Fruit fly (Drosophila melanogaster) whole organism, wandering third instar larva: Measurements from ENCODE around the gene RPA2.

Source experiments
- Abd-B ChIP-seq: fragments of >200 bp; optimal IDR thresholded peaks from 2 replicates; lab custom pipeline; 2017; ENCODE audit warnings: missing biosample characterization, missing genetic modification characterization
- CG32264 ChIP-seq: fragments of 200-800 bp; sonication (Bioruptor generic); optimal IDR thresholded peaks from 2 replicates; lab custom pipeline; 2016; ENCODE audit warnings: missing biosample characterization, missing genetic modification characterization
- CG9705 ChIP-seq: fragments of 200-800 bp; sonication (Bioruptor generic); optimal IDR thresholded peaks from 2 replicates; lab custom pipeline; 2018; ENCODE audit warnings: missing biosample characterization, mild to moderate bottlenecking, missing genetic modification characterization
- CrebA ChIP-seq: fragments of 200-800 bp; sonication (Bioruptor generic); optimal IDR thresholded peaks from 2 replicates; lab custom pipeline; 2016; ENCODE audit warnings: missing biosample characterization, mild to moderate bottlenecking, missing genetic modification characterization, borderline replicate concordance
- Dfd ChIP-seq: fragments of >200 bp; optimal IDR thresholded peaks from 2 replicates; lab custom pipeline; 2017; ENCODE audit warnings: missing biosample characterization, missing genetic modification characterization
- Dif ChIP-seq: fragments of 200-275, 200-300 bp; sonication (Bioruptor generic); optimal IDR thresholded peaks from 2 replicates; lab custom pipeline; 2018; ENCODE audit warnings: missing biosample characterization, missing genetic modification characterization; ENCODE audit not compliant: partially characterized antibody
- GATAd ChIP-seq: sonication (Bioruptor generic); optimal IDR thresholded peaks from 2 replicates; lab custom pipeline; 2016; ENCODE audit warnings: missing biosample characterization, missing genetic modification characterization
- HLH106 ChIP-seq: fragments of 200-800 bp; optimal IDR thresholded peaks from 3 replicates; lab custom pipeline; 2019; ENCODE audit warnings: missing biosample characterization, mild to moderate bottlenecking, missing genetic modification characterization, moderate library complexity
- Hnf4 ChIP-seq: fragments of 200-800 bp; sonication (Bioruptor generic); optimal IDR thresholded peaks from 2 replicates; lab custom pipeline; 2016; ENCODE audit warnings: missing biosample characterization, mild to moderate bottlenecking, missing genetic modification characterization
- Hr78 ChIP-seq: fragments of >200 bp; optimal IDR thresholded peaks from 2 replicates; lab custom pipeline; 2017; ENCODE audit warnings: missing biosample characterization, missing genetic modification characterization
- Hr83 ChIP-seq: fragments of 200-300 bp; sonication (Bioruptor generic); optimal IDR thresholded peaks from 2 replicates; lab custom pipeline; 2016; ENCODE audit warnings: missing biosample characterization, mild to moderate bottlenecking, missing genetic modification characterization, moderate library complexity; ENCODE audit not compliant: poor library complexity, severe bottlenecking
- Jra ChIP-seq: sonication (Bioruptor generic); optimal IDR thresholded peaks from 2 replicates; lab custom pipeline; 2016; ENCODE audit warnings: missing biosample characterization, missing genetic modification characterization
- Mio ChIP-seq: sonication (Bioruptor generic); optimal IDR thresholded peaks from 2 replicates; lab custom pipeline; 2016; ENCODE audit warnings: missing biosample characterization, missing genetic modification characterization
- Myc ChIP-seq: fragments of >200 bp; optimal IDR thresholded peaks from 2 replicates; lab custom pipeline; 2017
- N ChIP-seq: fragments of >200 bp; optimal IDR thresholded peaks from 2 replicates; lab custom pipeline; 2018; ENCODE audit warnings: missing biosample characterization, missing external identifiers, missing genetic modification characterization
- OdsH ChIP-seq: fragments of 200-800 bp; sonication (Bioruptor generic); optimal IDR thresholded peaks from 2 replicates; lab custom pipeline; 2016; ENCODE audit warnings: missing biosample characterization, mild to moderate bottlenecking, missing genetic modification characterization
- Rel ChIP-seq, 2 experiments: fragments of 200-800 bp; sonication (Bioruptor generic) in 1 of 2; optimal IDR thresholded peaks; 2 replicates in 1 of 2; 3 replicates in 1 of 2; lab custom pipeline; 2016 to 2019; ENCODE audit warnings: mild to moderate bottlenecking in 2 of 2, missing biosample characterization in 2 of 2, missing genetic modification characterization in 2 of 2, moderate library complexity in 1 of 2
- Sp1 ChIP-seq: fragments of 200-800 bp; sonication (Bioruptor generic); optimal IDR thresholded peaks from 3 replicates; lab custom pipeline; 2019; ENCODE audit warnings: missing biosample characterization, mild to moderate bottlenecking, missing genetic modification characterization, moderate library complexity
- Vsx2 ChIP-seq: fragments of 200-300, 225-300 bp; sonication (Bioruptor generic); optimal IDR thresholded peaks from 2 replicates; lab custom pipeline; 2018; ENCODE audit warnings: missing biosample characterization, missing genetic modification characterization; ENCODE audit not compliant: partially characterized antibody
- br ChIP-seq: fragments of 200-800 bp; sonication (Bioruptor generic); optimal IDR thresholded peaks from 2 replicates; lab custom pipeline; 2016; ENCODE audit warnings: missing biosample characterization, missing genetic modification characterization
- brk ChIP-seq: fragments of 200-800 bp; sonication (Bioruptor generic); optimal IDR thresholded peaks from 2 replicates; lab custom pipeline; 2016; ENCODE audit warnings: missing biosample characterization, mild to moderate bottlenecking, missing genetic modification characterization
- dl ChIP-seq, 2 experiments: fragments of 175-275, 200-275 bp in 1 of 2; fragments of 200-275 bp in 1 of 2; sonication (Bioruptor generic); optimal IDR thresholded peaks; lab custom pipeline; 2018; ENCODE audit warnings: mild to moderate bottlenecking in 2 of 2, missing biosample characterization in 2 of 2, missing genetic modification characterization in 2 of 2, moderate library complexity in 2 of 2; ENCODE audit not compliant: partially characterized antibody in 2 of 2, insufficient read depth in 1 of 2
- dmrt93B ChIP-seq: fragments of 200-800 bp; sonication (Bioruptor generic); optimal IDR thresholded peaks from 2 replicates; lab custom pipeline; 2018; ENCODE audit warnings: missing biosample characterization, mild to moderate bottlenecking, missing genetic modification characterization
- dsf ChIP-seq: sonication (Bioruptor generic); optimal IDR thresholded peaks from 2 replicates; lab custom pipeline; 2016; ENCODE audit warnings: missing biosample characterization, missing genetic modification characterization, borderline replicate concordance
- ey ChIP-seq: fragments of 200-800 bp; sonication (Bioruptor generic); optimal IDR thresholded peaks from 2 replicates; lab custom pipeline; 2016; ENCODE audit warnings: missing biosample characterization, missing genetic modification characterization
- foxo ChIP-seq, 2 experiments: fragments of 200-800 bp; sonication (Bioruptor generic); optimal IDR thresholded peaks; 2 replicates in 1 of 2; 3 replicates in 1 of 2; lab custom pipeline; 2016 to 2017; ENCODE audit warnings: missing biosample characterization in 2 of 2, missing genetic modification characterization in 2 of 2
- fru ChIP-seq: fragments of 200-800 bp; sonication (Bioruptor generic); optimal IDR thresholded peaks from 3 replicates; lab custom pipeline; 2016; ENCODE audit warnings: missing biosample characterization, mild to moderate bottlenecking, missing genetic modification characterization
- h ChIP-seq: fragments of 200-800 bp; sonication (Bioruptor generic); optimal IDR thresholded peaks from 3 replicates; lab custom pipeline; 2016; ENCODE audit warnings: missing biosample characterization, mild to moderate bottlenecking, missing genetic modification characterization
- jim ChIP-seq: fragments of 175-275, 200-325 bp; sonication (Bioruptor generic); optimal IDR thresholded peaks from 2 replicates; lab custom pipeline; 2016; ENCODE audit warnings: missing biosample characterization, mild to moderate bottlenecking, missing genetic modification characterization
- lola ChIP-seq: fragments of >200 bp; optimal IDR thresholded peaks from 2 replicates; lab custom pipeline; 2017; ENCODE audit warnings: missing biosample characterization, missing genetic modification characterization
- pan ChIP-seq: fragments of >200 bp; optimal IDR thresholded peaks from 2 replicates; lab custom pipeline; 2017
- psq ChIP-seq: fragments of 200-800 bp; sonication (Bioruptor generic); optimal IDR thresholded peaks from 3 replicates; lab custom pipeline; 2017; ENCODE audit warnings: missing biosample characterization, mild to moderate bottlenecking, missing genetic modification characterization, moderate library complexity
- rgr ChIP-seq: fragments of 200-800 bp; sonication (Bioruptor generic); optimal IDR thresholded peaks from 3 replicates; lab custom pipeline; 2016; ENCODE audit warnings: missing biosample characterization, mild to moderate bottlenecking, missing genetic modification characterization
- sage ChIP-seq: fragments of 200-800 bp; sonication (Bioruptor generic); optimal IDR thresholded peaks from 2 replicates; lab custom pipeline; 2016; ENCODE audit warnings: missing biosample characterization, mild to moderate bottlenecking, missing genetic modification characterization
- sv ChIP-seq: fragments of 200-800 bp; sonication (Bioruptor generic); optimal IDR thresholded peaks from 3 replicates; lab custom pipeline; 2016; ENCODE audit warnings: missing biosample characterization, missing genetic modification characterization
- tai ChIP-seq: sonication (Bioruptor generic); optimal IDR thresholded peaks from 2 replicates; lab custom pipeline; 2016; ENCODE audit warnings: missing biosample characterization, missing genetic modification characterization
- usp ChIP-seq: fragments of >200 bp; optimal IDR thresholded peaks from 2 replicates; lab custom pipeline; 2017; ENCODE audit warnings: missing biosample characterization, missing genetic modification characterization
- woc ChIP-seq: sonication (Bioruptor generic); optimal IDR thresholded peaks from 2 replicates; lab custom pipeline; 2016; ENCODE audit warnings: missing biosample characterization, mild to moderate bottlenecking, missing genetic modification characterization

RPA2 gene

dm6 chr2L:20956836-20957235 is 30.9 kb upstream of the RPA2 start:
- TF ChIP-seq Hr83 (GFP tag; lab: Kevin White, UChicago) (no peak), Dfd (GFP tag; lab: Kevin White, UChicago) (no peak), Myc (lab: Kevin White, UChicago) (no peak), GATAd (no peak), ey (GFP tag; lab: Kevin White, UChicago) (no peak), h (GFP tag; lab: Kevin White, UChicago) (peak; percentile 49), N (GFP tag; lab: Kevin White, UChicago) (no peak), sv (GFP tag; lab: Kevin White, UChicago) (no peak), Jra (GFP tag; lab: Kevin White, UChicago) (no peak), dmrt93B (no peak), foxo (GFP tag; optimal IDR thresholded peaks at IDR 0.05; lab: Kevin White, UChicago) (peak in 1 of 2 experiments; percentile 57), br (no peak), Vsx2 (GFP tag; lab: Kevin White, UChicago) (no peak), OdsH (GFP tag; lab: Kevin White, UChicago) (peak; percentile 18), dl (GFP tag; optimal IDR thresholded peaks at IDR 0.05; lab: Kevin White, UChicago; ENCODE audit: insufficient read depth in 1 of 2, partially characterized antibody in 2 of 2) (no peak), CG32264 (GFP tag; lab: Kevin White, UChicago) (no peak), brk (no peak), Abd-B (GFP tag; lab: Kevin White, UChicago) (no peak), rgr (GFP tag; lab: Kevin White, UChicago) (peak; percentile 5), usp (no peak), Sp1 (GFP tag; lab: Kevin White, UChicago) (peak; percentile 67), Hr78 (GFP tag; lab: Kevin White, UChicago) (no peak), HLH106 (tag; lab: Kevin White, UChicago) (peak; percentile 72), CrebA (GFP tag; lab: Kevin White, UChicago) (no peak), CG9705 (GFP tag; lab: Kevin White, UChicago) (no peak), tai (GFP tag; lab: Kevin White, UChicago) (no peak), dsf (GFP tag; lab: Kevin White, UChicago) (no peak), jim (GFP tag; lab: Kevin White, UChicago) (no peak), Dif (no peak), lola (GFP tag; lab: Kevin White, UChicago) (no peak), fru (GFP tag; lab: Kevin White, UChicago) (peak; percentile 53), pan (lab: Kevin White, UChicago) (no peak), sage (no peak), woc (GFP tag; lab: Kevin White, UChicago) (no peak), Hnf4 (GFP tag; lab: Kevin White, UChicago) (no peak), Rel (GFP tag; optimal IDR thresholded peaks at IDR 0.05; lab: Kevin White, UChicago) (no peak), Rel (tag; optimal IDR thresholded peaks at IDR 0.05; lab: Kevin White, UChicago) (no peak), Mio (GFP tag; lab: Kevin White, UChicago) (no peak), psq (peak; percentile 41)
- TF ChIP-seq, all 38 proteins: peak for 8

dm6 chr2L:20951320-20951719 is 25.4 kb upstream of the RPA2 start:
- TF ChIP-seq Vsx2 (GFP tag; lab: Kevin White, UChicago) (no peak), tai (GFP tag; lab: Kevin White, UChicago) (no peak)
